Worm (Caenorhabditis elegans) whole organism, L2 larva: ENCODE measurements around the gene mig-17.

Experiments used
- Y55F3AM.14 ChIP-seq: fragments of 200-800 bp; sonication (Bioruptor generic); optimal IDR thresholded peaks from 2 replicates; lab custom pipeline; 2018; ENCODE audit warnings: mild to moderate bottlenecking, missing genetic modification characterization, missing compliant biosample characterization
- alr-1 ChIP-seq: fragments of 150-350 bp; optimal IDR thresholded peaks from 2 replicates; lab custom pipeline; 2014; ENCODE audit warnings: missing biosample characterization, missing genetic modification characterization
- elt-3 ChIP-seq: sonication (generic microtip); optimal IDR thresholded peaks from 2 replicates; lab custom pipeline; 2017; ENCODE audit warnings: missing biosample characterization, missing genetic modification characterization
- fos-1 ChIP-seq: fragments of 150-350 bp; optimal IDR thresholded peaks from 2 replicates; lab custom pipeline; 2014; ENCODE audit warnings: missing biosample characterization, missing genetic modification characterization
- lin-39 ChIP-seq: fragments of 150-350 bp; optimal IDR thresholded peaks from 2 replicates; lab custom pipeline; 2014; ENCODE audit warnings: missing biosample characterization, missing genetic modification reagents, missing genetic modification characterization
- nhr-11 ChIP-seq: fragments of 150-350 bp; optimal IDR thresholded peaks from 2 replicates; lab custom pipeline; 2014; ENCODE audit warnings: missing biosample characterization, missing genetic modification characterization
- nhr-237 ChIP-seq: fragments of 150-350 bp; optimal IDR thresholded peaks from 2 replicates; lab custom pipeline; 2014; ENCODE audit warnings: missing biosample characterization, missing genetic modification characterization
- unc-39 ChIP-seq: fragments of 150-350 bp; optimal IDR thresholded peaks from 2 replicates; lab custom pipeline; 2014; ENCODE audit warnings: missing biosample characterization, missing genetic modification characterization
- unc-62 ChIP-seq: fragments of 150-350 bp; optimal IDR thresholded peaks from 2 replicates; lab custom pipeline; 2014; ENCODE audit warnings: missing biosample characterization, missing genetic modification reagents, missing genetic modification characterization
- ztf-11 ChIP-seq: sonication (generic microtip); optimal IDR thresholded peaks from 2 replicates; lab custom pipeline; 2017; ENCODE audit warnings: missing biosample characterization, missing genetic modification characterization
- ztf-4 ChIP-seq: fragments of 150-350 bp; optimal IDR thresholded peaks from 2 replicates; lab custom pipeline; 2014; ENCODE audit warnings: missing biosample characterization, missing genetic modification characterization

DNA sequence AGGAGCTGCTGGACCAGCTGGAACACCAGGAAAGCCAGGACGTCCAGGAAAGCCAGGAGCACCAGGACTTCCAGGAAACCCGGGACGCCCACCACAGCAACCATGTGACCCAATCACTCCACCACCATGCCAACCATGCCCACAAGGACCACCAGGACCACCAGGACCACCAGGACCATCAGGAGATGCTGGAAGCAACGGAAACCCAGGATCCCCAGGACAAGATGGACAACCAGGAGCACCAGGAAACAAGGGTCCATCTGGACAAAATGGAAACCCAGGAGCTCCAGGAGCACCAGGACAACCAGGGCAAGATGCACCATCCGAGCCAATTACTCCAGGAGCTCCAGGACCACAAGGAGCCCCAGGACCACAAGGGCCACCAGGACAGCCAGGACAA lies 37.9 kb downstream of the mig-17 start:
- TF ChIP-seq Y55F3AM.14 (GFP tag; lab: Kevin White, UChicago) (no peak), elt-3 (tag; lab: Kevin White, UChicago) (no peak), ztf-11 (tag; lab: Kevin White, UChicago) (no peak), ztf-4 (tag; lab: Kevin White, UChicago) (no peak), alr-1 (no peak), lin-39 (tag; lab: Kevin White, UChicago) (no peak), unc-62 (GFP tag; lab: Kevin White, UChicago) (no peak), nhr-237 (tag; lab: Kevin White, UChicago) (no peak), fos-1 (tag; lab: Kevin White, UChicago) (no peak), unc-39 (tag; lab: Kevin White, UChicago) (no peak), nhr-11 (tag; lab: Kevin White, UChicago) (no peak)
